Worm (Caenorhabditis elegans): ENCODE data around the gene gid-8.

- TF ChIP-seq ceh-9 (tag; optimal IDR thresholded peaks at IDR 0.05) (no peak), lin-39 (tag; optimal IDR thresholded peaks at IDR 0.05) (no peak), mml-1 (tag; optimal IDR thresholded peaks at IDR 0.05) (no peak), snpc-4 (tag; optimal IDR thresholded peaks at IDR 0.05) (no peak), ceh-28 (tag; optimal IDR thresholded peaks at IDR 0.05) (no peak), pqm-1 (tag; optimal IDR thresholded peaks at IDR 0.05) (no peak), nfya-1 (tag; optimal IDR thresholded peaks at IDR 0.05; ENCODE audit: insufficient read depth) (no peak), R02D3.7 (tag; optimal IDR thresholded peaks at IDR 0.05) (no peak), aly-2 (tag; optimal IDR thresholded peaks at IDR 0.05) (no peak)
These were observed 33.1 kb upstream of the gid-8 start for ce11 chrV:1434398-1434797.

Data from whole organism, L3 larva.